Worm (Caenorhabditis elegans): ENCODE data around the gene C33B4.2.

The C33B4.2 gene

ce11 chrII:11371981-11372380 is at the start of gene C33B4.2:
Gene C33B4.2, minus strand, starts transcription at chrII:11372145.
- no peak for TF ChIP-seq tab-1 (GFP tag; IDR thresholded peaks at IDR 0.05)
- TF ChIP-seq med-1 (GFP tag; optimal IDR thresholded peaks at IDR 0.05; ENCODE audit: insufficient read depth), result no peak
- no peak for TF ChIP-seq cog-1 (tag; optimal IDR thresholded peaks at IDR 0.05)
- TF ChIP-seq klf-2 (GFP tag; conservative IDR thresholded peaks at IDR 0.05), result no peak
- no peak for TF ChIP-seq flt-1 (GFP tag; IDR thresholded peaks at IDR 0.05)
- no peak for TF ChIP-seq T22C8.4 (GFP tag; IDR thresholded peaks at IDR 0.05)
- TF ChIP-seq ztf-23 (GFP tag; IDR thresholded peaks at IDR 0.05), result no peak

- TF ChIP-seq med-1 (GFP tag; optimal IDR thresholded peaks at IDR 0.05; ENCODE audit: insufficient read depth) (no peak), ztf-29 (GFP tag; IDR thresholded peaks at IDR 0.05) (no peak), ztf-23 (GFP tag; IDR thresholded peaks at IDR 0.05) (no peak), flt-1 (GFP tag; IDR thresholded peaks at IDR 0.05) (no peak), T22C8.4 (GFP tag; IDR thresholded peaks at IDR 0.05) (no peak), cog-1 (tag; optimal IDR thresholded peaks at IDR 0.05) (no peak), klf-2 (GFP tag; conservative IDR thresholded peaks at IDR 0.05) (no peak), ref-1 (GFP tag; conservative IDR thresholded peaks at IDR 0.05) (no peak), tab-1 (GFP tag; IDR thresholded peaks at IDR 0.05) (no peak)
Observed at ce11 chrII:11418476-11418875, 46.5 kb upstream of the C33B4.2 start.

ce11 chrII:11417999-11418398 is 46.1 kb upstream of the C33B4.2 start, which contains the start of gene C05D12.2:
Gene C05D12.2, plus strand, starts transcription at chrII:11418299.
- TF ChIP-seq cog-1 (tag; optimal IDR thresholded peaks at IDR 0.05) (no peak), ref-1 (GFP tag; conservative IDR thresholded peaks at IDR 0.05) (no peak), ztf-23 (GFP tag; IDR thresholded peaks at IDR 0.05) (no peak), ztf-29 (GFP tag; IDR thresholded peaks at IDR 0.05) (no peak), tab-1 (GFP tag; IDR thresholded peaks at IDR 0.05) (no peak)

- TF ChIP-seq cog-1 (tag; optimal IDR thresholded peaks at IDR 0.05), result no peak
- no peak for TF ChIP-seq ztf-23 (GFP tag; IDR thresholded peaks at IDR 0.05)
Observed at ce11 chrII:11415672-11416071, 43.7 kb upstream of the C33B4.2 start, which contains the start of gene C05D12.1. Gene C05D12.1, minus strand, starts transcription at chrII:11415772.

- TF ChIP-seq flt-1 (GFP tag; IDR thresholded peaks at IDR 0.05), result no peak
- TF ChIP-seq ztf-23 (GFP tag; IDR thresholded peaks at IDR 0.05), result no peak
- no peak for TF ChIP-seq ztf-29 (GFP tag; IDR thresholded peaks at IDR 0.05)
- no peak for TF ChIP-seq T22C8.4 (GFP tag; IDR thresholded peaks at IDR 0.05)
- TF ChIP-seq cog-1 (tag; optimal IDR thresholded peaks at IDR 0.05), result no peak
- TF ChIP-seq ref-1 (GFP tag; conservative IDR thresholded peaks at IDR 0.05), result no peak
- TF ChIP-seq klf-2 (GFP tag; conservative IDR thresholded peaks at IDR 0.05), result no peak
- no peak for TF ChIP-seq med-1 (GFP tag; optimal IDR thresholded peaks at IDR 0.05; ENCODE audit: insufficient read depth)
- TF ChIP-seq tab-1 (GFP tag; IDR thresholded peaks at IDR 0.05), result no peak
Observed at ce11 chrII:11409678-11410133, 37.8 kb upstream of the C33B4.2 start, which contains the start of gene C05D12.7. Gene C05D12.7, plus strand, starts transcription at chrII:11410083.

DNA sequence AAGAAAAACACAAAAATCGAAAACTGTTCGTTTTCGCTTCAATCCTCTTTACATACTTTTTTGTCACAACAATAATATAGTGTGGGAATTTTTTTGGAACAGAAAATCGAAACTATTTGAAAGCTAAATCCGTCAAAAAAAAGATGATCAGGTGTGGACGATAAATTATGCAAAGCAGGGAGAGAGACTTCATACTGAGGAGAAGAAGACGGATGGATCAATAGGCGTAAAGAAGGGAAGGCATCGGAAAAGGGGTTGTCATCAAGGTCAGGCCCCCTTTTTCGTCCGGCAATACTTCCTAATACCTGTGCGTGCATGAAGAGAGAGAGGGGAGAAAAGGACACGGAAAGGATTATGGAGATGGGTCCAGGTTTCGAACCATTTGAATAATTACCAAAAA is 28.4 kb upstream of the C33B4.2 start:
- TF ChIP-seq flt-1 (GFP tag; IDR thresholded peaks at IDR 0.05) (no peak), cog-1 (tag; optimal IDR thresholded peaks at IDR 0.05) (no peak), med-1 (GFP tag; optimal IDR thresholded peaks at IDR 0.05; ENCODE audit: insufficient read depth) (no peak), ztf-29 (GFP tag; IDR thresholded peaks at IDR 0.05) (no peak), klf-2 (GFP tag; conservative IDR thresholded peaks at IDR 0.05) (no peak), T22C8.4 (GFP tag; IDR thresholded peaks at IDR 0.05) (no peak), ztf-23 (GFP tag; IDR thresholded peaks at IDR 0.05) (no peak), ref-1 (GFP tag; conservative IDR thresholded peaks at IDR 0.05) (no peak), tab-1 (GFP tag; IDR thresholded peaks at IDR 0.05) (no peak)

- TF ChIP-seq ref-1 (GFP tag; conservative IDR thresholded peaks at IDR 0.05) (no peak), tab-1 (GFP tag; IDR thresholded peaks at IDR 0.05) (0 out of 2 replicates have a peak, but pooled peaks have one; percentile 44), ztf-23 (GFP tag; IDR thresholded peaks at IDR 0.05) (0 out of 2 replicates have a peak, but pooled peaks have one; percentile 58)
Observed at ce11 chrII:11398787-11399186, 26.8 kb upstream of the C33B4.2 start.

ce11 chrII:11396217-11396616 is 24.3 kb upstream of the C33B4.2 start:
- TF ChIP-seq T22C8.4 (GFP tag; IDR thresholded peaks at IDR 0.05), result no peak
- TF ChIP-seq ztf-23 (GFP tag; IDR thresholded peaks at IDR 0.05), result no peak
- TF ChIP-seq ref-1 (GFP tag; conservative IDR thresholded peaks at IDR 0.05), result no peak
- TF ChIP-seq flt-1 (GFP tag; IDR thresholded peaks at IDR 0.05), result peak; percentile 22; the same call in 1 of the 2 replicates
- TF ChIP-seq med-1 (GFP tag; optimal IDR thresholded peaks at IDR 0.05; ENCODE audit: insufficient read depth), result no peak
- 0 out of 2 replicates have a peak, but pooled peaks have one; percentile 23 for TF ChIP-seq tab-1 (GFP tag; IDR thresholded peaks at IDR 0.05)

DNA sequence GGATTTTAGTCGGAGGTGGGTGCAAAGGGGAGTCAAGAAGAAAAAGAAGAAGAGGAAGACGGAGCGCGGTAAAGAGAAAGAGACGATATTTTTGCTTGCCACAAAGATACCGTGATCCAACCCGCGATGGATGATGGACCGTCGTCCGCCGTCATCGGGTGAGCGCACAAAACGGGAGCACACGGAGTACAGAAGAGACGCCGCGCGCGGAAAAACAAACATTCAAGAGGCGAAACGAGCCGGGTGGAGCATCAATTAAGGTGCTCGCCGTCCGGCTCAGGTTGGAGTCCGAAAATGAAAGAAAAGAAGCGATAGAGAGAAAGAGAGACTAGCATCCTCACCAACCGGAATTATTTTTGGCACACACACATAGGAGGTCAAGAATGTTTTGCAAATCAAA is 21.8 kb upstream of the C33B4.2 start:
- TF ChIP-seq ztf-23 (GFP tag; IDR thresholded peaks at IDR 0.05) (no peak), ztf-29 (GFP tag; IDR thresholded peaks at IDR 0.05) (no peak), T22C8.4 (GFP tag; IDR thresholded peaks at IDR 0.05) (no peak), ref-1 (GFP tag; conservative IDR thresholded peaks at IDR 0.05) (no peak), cog-1 (tag; optimal IDR thresholded peaks at IDR 0.05) (no peak), tab-1 (GFP tag; IDR thresholded peaks at IDR 0.05) (no peak), flt-1 (GFP tag; IDR thresholded peaks at IDR 0.05) (no peak), klf-2 (GFP tag; conservative IDR thresholded peaks at IDR 0.05) (no peak), med-1 (GFP tag; optimal IDR thresholded peaks at IDR 0.05; ENCODE audit: insufficient read depth) (no peak)

DNA sequence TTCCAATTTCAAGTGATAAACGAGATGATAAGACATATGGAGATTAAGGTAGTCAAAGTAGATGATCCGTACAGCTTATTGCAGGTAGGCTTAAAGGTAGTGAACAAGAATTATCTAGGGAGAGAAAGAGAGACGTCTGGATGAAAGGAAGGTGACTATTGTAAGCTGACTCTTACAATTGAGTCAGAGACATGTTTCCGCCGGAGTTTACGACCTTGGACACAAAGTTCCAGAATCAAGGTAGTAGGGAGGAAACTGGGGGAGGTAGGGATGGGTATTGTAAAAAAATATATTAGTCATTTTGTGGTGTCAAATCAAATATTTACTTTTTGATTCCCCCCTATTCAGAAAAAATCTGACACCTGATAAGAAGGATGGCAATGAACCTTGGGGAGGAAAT is 20.4 kb upstream of the C33B4.2 start:
- TF ChIP-seq ztf-23 (GFP tag; IDR thresholded peaks at IDR 0.05), result no peak
- no peak for TF ChIP-seq cog-1 (tag; optimal IDR thresholded peaks at IDR 0.05)
- no peak for TF ChIP-seq flt-1 (GFP tag; IDR thresholded peaks at IDR 0.05)
- no peak for TF ChIP-seq T22C8.4 (GFP tag; IDR thresholded peaks at IDR 0.05)
- TF ChIP-seq med-1 (GFP tag; optimal IDR thresholded peaks at IDR 0.05; ENCODE audit: insufficient read depth), result no peak
- no peak for TF ChIP-seq tab-1 (GFP tag; IDR thresholded peaks at IDR 0.05)
- TF ChIP-seq ref-1 (GFP tag; conservative IDR thresholded peaks at IDR 0.05), result no peak
- no peak for TF ChIP-seq ztf-29 (GFP tag; IDR thresholded peaks at IDR 0.05)
- no peak for TF ChIP-seq klf-2 (GFP tag; conservative IDR thresholded peaks at IDR 0.05)
